Worm (Caenorhabditis elegans): ENCODE measurements around the gene his-4.

his-4 gene

ce11 chrV:16055031-16055430 is 14.7 kb upstream of the his-4 start, which contains the start of gene F14H3.4:
Gene F14H3.4 (minus strand): TSS chrV:16055072.
- no peak for TF ChIP-seq skn-1 (tag; optimal IDR thresholded peaks at IDR 0.05)
- TF ChIP-seq nhr-21 (tag; optimal IDR thresholded peaks at IDR 0.05), result no peak
- no peak for TF ChIP-seq crh-2 (tag; optimal IDR thresholded peaks at IDR 0.05)
- TF ChIP-seq nhr-12 (tag; optimal IDR thresholded peaks at IDR 0.05), result no peak
- no peak for TF ChIP-seq unc-55 (GFP tag; optimal IDR thresholded peaks at IDR 0.05)
- TF ChIP-seq nhr-23 (tag; optimal IDR thresholded peaks at IDR 0.05), result no peak
- no peak for TF ChIP-seq fos-1 (tag; optimal IDR thresholded peaks at IDR 0.05)
- TF ChIP-seq unc-62 (GFP tag; optimal IDR thresholded peaks at IDR 0.05), result no peak
- no peak for TF ChIP-seq gmeb-1 (tag; optimal IDR thresholded peaks at IDR 0.05)
- TF ChIP-seq peb-1 (tag; optimal IDR thresholded peaks at IDR 0.05), result no peak

- no peak for TF ChIP-seq lin-11 (tag; optimal IDR thresholded peaks at IDR 0.05)
- TF ChIP-seq ztf-11 (tag; optimal IDR thresholded peaks at IDR 0.05), result no peak
- TF ChIP-seq crh-2 (tag; optimal IDR thresholded peaks at IDR 0.05), result no peak
- no peak for TF ChIP-seq mab-5 (tag; optimal IDR thresholded peaks at IDR 0.05)
- no peak for TF ChIP-seq nhr-23 (tag; optimal IDR thresholded peaks at IDR 0.05)
- no peak for TF ChIP-seq nhr-10 (tag; optimal IDR thresholded peaks at IDR 0.05)
- no peak for TF ChIP-seq elt-1 (tag; optimal IDR thresholded peaks at IDR 0.05)
- no peak for TF ChIP-seq ama-1 (optimal IDR thresholded peaks at IDR 0.05)
- no peak for TF ChIP-seq alr-1 (tag; optimal IDR thresholded peaks at IDR 0.05)
- no peak for TF ChIP-seq fos-1 (tag; optimal IDR thresholded peaks at IDR 0.05)
- TF ChIP-seq R02D3.7 (tag; optimal IDR thresholded peaks at IDR 0.05), result no peak
- no peak for TF ChIP-seq nhr-11 (tag; optimal IDR thresholded peaks at IDR 0.05)
- TF ChIP-seq sem-4 (tag; optimal IDR thresholded peaks at IDR 0.05), result no peak
- TF ChIP-seq nhr-21 (tag; optimal IDR thresholded peaks at IDR 0.05), result no peak
- TF ChIP-seq C34F6.9 (tag; optimal IDR thresholded peaks at IDR 0.05), result no peak
- no peak for TF ChIP-seq sma-9 (GFP tag; optimal IDR thresholded peaks at IDR 0.05)
- TF ChIP-seq sma-9 (tag; optimal IDR thresholded peaks at IDR 0.05), result no peak
- TF ChIP-seq nhr-6 (tag; optimal IDR thresholded peaks at IDR 0.05), result no peak
These were observed 13.1 kb upstream of the his-4 start, which contains the start of gene F14H3.3 for ce11 chrV:16053373-16053772. Gene F14H3.3 (minus strand): TSS chrV:16053473.

- TF ChIP-seq lin-11 (tag; optimal IDR thresholded peaks at IDR 0.05), result no peak
- TF ChIP-seq ama-1 (optimal IDR thresholded peaks at IDR 0.05), result no peak
- no peak for TF ChIP-seq unc-55 (GFP tag; optimal IDR thresholded peaks at IDR 0.05)
- TF ChIP-seq lin-13 (GFP tag; optimal IDR thresholded peaks at IDR 0.05), result no peak
- no peak for TF ChIP-seq alr-1 (tag; optimal IDR thresholded peaks at IDR 0.05)
- no peak for TF ChIP-seq nhr-129 (tag; optimal IDR thresholded peaks at IDR 0.05)
- no peak for TF ChIP-seq nhr-10 (tag; optimal IDR thresholded peaks at IDR 0.05)
- no peak for TF ChIP-seq ztf-1 (GFP tag; conservative IDR thresholded peaks at IDR 0.05)
- no peak for TF ChIP-seq nhr-21 (tag; optimal IDR thresholded peaks at IDR 0.05)
- TF ChIP-seq ceh-16 (tag; optimal IDR thresholded peaks at IDR 0.05), result no peak
- no peak for TF ChIP-seq dmd-4 (tag; optimal IDR thresholded peaks at IDR 0.05)
- TF ChIP-seq nhr-11 (tag; optimal IDR thresholded peaks at IDR 0.05), result no peak
- no peak for TF ChIP-seq snpc-4 (tag; optimal IDR thresholded peaks at IDR 0.05)
- no peak for TF ChIP-seq mdl-1 (tag; optimal IDR thresholded peaks at IDR 0.05)
These were observed 8.9 kb upstream of the his-4 start, which contains the start of gene best-12 for ce11 chrV:16049177-16049576. Gene best-12 (plus strand): TSS chrV:16049477.

DNA sequence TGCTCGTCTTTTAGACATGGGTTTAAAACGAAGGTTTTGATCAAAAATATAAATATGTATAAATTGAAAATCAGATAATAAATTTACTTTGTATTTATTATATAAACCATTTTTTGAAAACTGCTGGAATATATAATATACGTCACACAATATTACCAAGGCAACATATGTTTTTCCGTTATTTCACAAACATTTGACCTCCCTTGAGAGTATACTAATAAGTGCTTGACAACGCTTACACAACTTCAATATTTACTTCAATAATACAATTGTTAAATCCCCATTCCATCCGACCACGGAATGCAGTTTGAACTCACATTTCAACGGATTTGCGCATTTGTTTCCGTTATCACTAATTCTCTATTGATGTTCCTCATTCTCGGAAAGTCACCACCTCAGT is 7.2 kb upstream of the his-4 start, which contains the start of gene str-198:
str-198 (plus strand) TSS at position 301 of the 400 bp plus-strand sequence.
- TF ChIP-seq R02D3.7 (tag; optimal IDR thresholded peaks at IDR 0.05), result no peak
- no peak for TF ChIP-seq elt-3 (tag; optimal IDR thresholded peaks at IDR 0.05)
- TF ChIP-seq nhr-11 (tag; optimal IDR thresholded peaks at IDR 0.05), result no peak
- no peak for TF ChIP-seq crh-2 (tag; optimal IDR thresholded peaks at IDR 0.05)
- no peak for TF ChIP-seq unc-55 (GFP tag; optimal IDR thresholded peaks at IDR 0.05)
- no peak for TF ChIP-seq nhr-10 (tag; optimal IDR thresholded peaks at IDR 0.05)
- no peak for TF ChIP-seq snpc-4 (tag; optimal IDR thresholded peaks at IDR 0.05)
- no peak for TF ChIP-seq mbf-1 (tag; optimal IDR thresholded peaks at IDR 0.05)
- no peak for TF ChIP-seq F13H6.1 (tag; optimal IDR thresholded peaks at IDR 0.05)

DNA sequence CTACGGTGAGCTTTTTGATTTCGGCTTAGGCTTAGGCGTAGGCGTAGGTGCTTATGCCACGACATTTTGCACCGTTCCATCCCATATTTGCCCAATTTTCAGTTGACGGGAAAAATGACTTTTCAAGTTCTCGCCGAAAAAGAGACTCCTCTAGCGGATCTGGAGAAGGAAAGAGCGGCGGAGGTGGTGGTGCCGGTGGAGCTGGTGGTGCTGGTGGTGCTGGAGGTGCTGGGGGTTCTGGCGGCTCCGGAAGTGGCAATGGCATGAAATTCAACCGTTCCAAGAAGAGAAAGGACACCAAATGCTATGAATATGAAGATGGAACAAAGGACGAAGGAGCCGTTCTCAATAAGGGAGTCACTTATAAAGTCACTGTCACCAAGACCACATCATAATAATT is 6.7 kb upstream of the his-4 start:
- TF ChIP-seq nhr-23 (tag; optimal IDR thresholded peaks at IDR 0.05) (no peak), ztf-1 (GFP tag; conservative IDR thresholded peaks at IDR 0.05) (no peak), nhr-6 (tag; optimal IDR thresholded peaks at IDR 0.05) (no peak), C34F6.9 (tag; optimal IDR thresholded peaks at IDR 0.05) (no peak), gmeb-1 (tag; optimal IDR thresholded peaks at IDR 0.05) (no peak), blmp-1 (tag; optimal IDR thresholded peaks at IDR 0.05; ENCODE audit: insufficient read depth) (no peak)

All from whole organism, L2 larva.